Worm (Caenorhabditis elegans): ENCODE measurements around the gene B0303.11.

The B0303.11 gene

DNA sequence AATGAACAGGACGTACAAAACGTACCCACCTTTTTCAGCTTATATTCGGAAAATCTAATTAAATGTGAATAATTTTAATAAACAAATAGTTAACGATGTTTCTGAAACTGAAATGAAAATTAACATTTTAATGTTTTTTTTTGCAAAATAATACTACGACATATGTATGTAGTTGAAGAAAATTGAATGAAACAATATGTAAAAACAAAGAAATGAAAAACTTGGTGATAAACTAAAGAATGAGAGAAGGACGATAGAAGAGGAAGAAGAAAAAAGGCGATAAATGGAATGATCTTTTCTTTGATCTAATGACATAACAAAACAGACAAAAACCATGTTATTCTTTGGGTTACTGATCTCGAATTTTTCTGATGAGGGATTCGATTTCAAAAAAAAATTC is at the start of gene B0303.11:
Gene B0303.11, minus strand, starts transcription at position 101 of the 400 bp plus-strand sequence.
- TF ChIP-seq T22C8.4 (GFP tag; IDR thresholded peaks at IDR 0.05) (no peak), flt-1 (GFP tag; IDR thresholded peaks at IDR 0.05) (no peak), ref-1 (GFP tag; conservative IDR thresholded peaks at IDR 0.05) (no peak), tab-1 (GFP tag; IDR thresholded peaks at IDR 0.05) (no peak), ztf-29 (GFP tag; IDR thresholded peaks at IDR 0.05) (no peak), cog-1 (tag; optimal IDR thresholded peaks at IDR 0.05) (no peak), ztf-23 (GFP tag; IDR thresholded peaks at IDR 0.05) (no peak), med-1 (GFP tag; optimal IDR thresholded peaks at IDR 0.05; ENCODE audit: insufficient read depth) (no peak), klf-2 (GFP tag; conservative IDR thresholded peaks at IDR 0.05) (no peak)

DNA sequence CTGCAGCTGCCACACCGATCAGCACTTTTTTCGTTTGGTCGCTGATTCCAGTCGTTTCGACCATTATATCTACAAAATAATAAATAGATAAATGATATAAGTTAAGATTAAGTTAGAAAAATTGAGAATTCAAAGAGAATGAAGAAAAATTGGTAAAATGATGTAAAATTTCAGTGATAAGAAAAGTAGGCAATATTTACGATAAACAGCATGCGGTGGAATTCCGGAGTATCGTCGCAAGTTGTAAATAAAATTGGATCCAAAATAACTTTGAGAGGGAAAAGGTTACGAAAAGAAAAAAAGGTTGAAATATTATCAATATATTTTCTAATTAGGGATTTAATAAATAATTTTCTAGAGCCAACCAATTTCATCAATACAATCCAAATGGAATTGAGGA is 44.5 kb upstream of the B0303.11 start, which contains the start of gene tomm-70:
Gene tomm-70, minus strand, starts transcription at position 69 of the 400 bp plus-strand sequence.
- TF ChIP-seq ztf-23 (GFP tag; IDR thresholded peaks at IDR 0.05) (no peak), ref-1 (GFP tag; conservative IDR thresholded peaks at IDR 0.05) (no peak), flt-1 (GFP tag; IDR thresholded peaks at IDR 0.05) (no peak), med-1 (GFP tag; optimal IDR thresholded peaks at IDR 0.05; ENCODE audit: insufficient read depth) (no peak), ztf-29 (GFP tag; IDR thresholded peaks at IDR 0.05) (no peak), cog-1 (tag; optimal IDR thresholded peaks at IDR 0.05) (no peak)

DNA sequence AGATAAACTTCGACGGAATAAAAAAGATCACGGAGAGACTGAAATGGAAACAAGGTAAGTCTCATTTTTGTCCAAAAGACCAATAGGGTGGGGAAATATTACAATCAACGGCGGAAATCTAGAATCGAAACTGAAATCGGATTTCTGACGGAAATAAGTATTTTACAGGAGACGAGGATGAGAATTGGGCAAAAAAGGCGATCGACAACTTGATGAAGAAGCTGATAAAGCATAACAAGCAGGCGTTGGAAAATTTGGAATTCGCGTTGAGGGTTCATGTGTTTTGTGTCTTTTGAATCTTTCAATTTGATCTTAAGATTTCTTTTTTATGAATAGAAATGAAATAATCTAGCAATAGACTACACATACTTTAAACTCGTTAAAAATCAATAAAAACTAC is 40.4 kb upstream of the B0303.11 start, which contains the start of gene ugtp-1:
Gene ugtp-1, minus strand, starts transcription at position 101 of the 400 bp plus-strand sequence.
- no peak for TF ChIP-seq klf-2 (GFP tag; conservative IDR thresholded peaks at IDR 0.05)
- TF ChIP-seq tab-1 (GFP tag; IDR thresholded peaks at IDR 0.05): no peak
- no peak for TF ChIP-seq ref-1 (GFP tag; conservative IDR thresholded peaks at IDR 0.05)

DNA sequence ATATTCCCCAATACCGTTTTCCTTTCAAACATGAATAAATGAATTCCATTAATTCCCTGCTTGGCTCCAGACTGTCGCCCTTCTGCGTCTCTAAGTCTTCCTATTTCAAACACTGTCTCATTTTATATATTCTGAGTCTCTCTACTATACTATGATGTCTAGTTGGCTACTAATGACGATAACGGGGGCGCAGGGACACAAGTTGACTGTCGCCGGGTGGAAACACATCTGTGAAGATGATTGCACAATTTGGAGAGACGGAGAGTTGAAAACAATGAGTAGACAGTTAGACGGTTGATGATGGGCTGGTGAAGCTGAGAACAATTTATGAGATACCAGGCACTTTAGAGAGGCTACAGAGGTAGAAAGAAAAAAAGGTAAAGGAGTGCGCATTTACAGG is 39.3 kb upstream of the B0303.11 start, which contains the start of gene sma-2:
Gene sma-2, plus strand, starts transcription at position 194 of the 400 bp plus-strand sequence.
- TF ChIP-seq ref-1 (GFP tag; conservative IDR thresholded peaks at IDR 0.05) (no peak), ztf-29 (GFP tag; IDR thresholded peaks at IDR 0.05) (no peak), cog-1 (tag; optimal IDR thresholded peaks at IDR 0.05) (no peak), klf-2 (GFP tag; conservative IDR thresholded peaks at IDR 0.05) (no peak), T22C8.4 (GFP tag; IDR thresholded peaks at IDR 0.05) (no peak), flt-1 (GFP tag; IDR thresholded peaks at IDR 0.05) (no peak), tab-1 (GFP tag; IDR thresholded peaks at IDR 0.05) (no peak), med-1 (GFP tag; optimal IDR thresholded peaks at IDR 0.05; ENCODE audit: insufficient read depth) (no peak), ztf-23 (GFP tag; IDR thresholded peaks at IDR 0.05) (no peak)

DNA sequence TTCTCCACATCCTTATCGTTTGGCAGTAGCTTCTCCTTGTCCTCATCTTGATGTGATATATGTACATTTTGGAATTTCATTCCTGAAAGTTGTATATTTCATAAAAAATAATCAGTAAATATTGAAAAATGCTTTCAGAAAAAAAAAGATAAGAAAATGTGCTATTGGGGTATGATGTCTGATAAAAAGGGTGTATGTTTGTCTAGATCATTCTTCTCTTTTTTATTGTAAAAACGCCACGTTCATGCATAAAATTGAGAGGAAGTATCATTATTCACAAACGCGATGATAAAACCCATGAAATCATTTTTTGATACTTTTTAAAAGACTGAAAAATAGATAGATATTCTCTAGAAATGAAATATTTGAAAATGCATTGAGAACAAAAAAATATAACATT is 38.4 kb upstream of the B0303.11 start:
- TF ChIP-seq T22C8.4 (GFP tag; IDR thresholded peaks at IDR 0.05) (no peak), ztf-29 (GFP tag; IDR thresholded peaks at IDR 0.05) (no peak), ref-1 (GFP tag; conservative IDR thresholded peaks at IDR 0.05) (no peak), flt-1 (GFP tag; IDR thresholded peaks at IDR 0.05) (no peak), klf-2 (GFP tag; conservative IDR thresholded peaks at IDR 0.05) (no peak)

DNA sequence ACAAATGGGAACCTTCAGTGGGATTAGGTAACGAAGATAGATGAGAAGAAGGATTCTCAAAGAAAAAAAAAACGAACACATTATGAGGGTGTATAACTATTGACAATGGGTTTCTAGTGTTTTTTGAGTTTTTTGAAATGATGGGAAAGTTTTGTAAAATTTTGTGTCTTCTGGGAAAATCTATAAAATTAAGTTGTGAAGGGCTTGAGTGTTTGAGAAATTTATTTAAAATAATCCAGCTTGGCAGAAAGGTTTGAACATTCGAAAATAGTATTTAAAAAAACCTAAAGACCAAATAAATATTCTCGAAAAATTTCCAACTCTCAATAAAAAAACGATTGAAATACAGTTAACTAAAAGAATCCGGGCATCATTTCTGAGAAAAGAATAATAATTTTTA is 35.0 kb upstream of the B0303.11 start:
- TF ChIP-seq T22C8.4 (GFP tag; IDR thresholded peaks at IDR 0.05) (no peak), tab-1 (GFP tag; IDR thresholded peaks at IDR 0.05) (no peak), cog-1 (tag; optimal IDR thresholded peaks at IDR 0.05) (no peak), ztf-23 (GFP tag; IDR thresholded peaks at IDR 0.05) (no peak), flt-1 (GFP tag; IDR thresholded peaks at IDR 0.05) (no peak), ztf-29 (GFP tag; IDR thresholded peaks at IDR 0.05) (no peak), klf-2 (GFP tag; conservative IDR thresholded peaks at IDR 0.05) (no peak), ref-1 (GFP tag; conservative IDR thresholded peaks at IDR 0.05) (no peak), med-1 (GFP tag; optimal IDR thresholded peaks at IDR 0.05; ENCODE audit: insufficient read depth) (no peak)

DNA sequence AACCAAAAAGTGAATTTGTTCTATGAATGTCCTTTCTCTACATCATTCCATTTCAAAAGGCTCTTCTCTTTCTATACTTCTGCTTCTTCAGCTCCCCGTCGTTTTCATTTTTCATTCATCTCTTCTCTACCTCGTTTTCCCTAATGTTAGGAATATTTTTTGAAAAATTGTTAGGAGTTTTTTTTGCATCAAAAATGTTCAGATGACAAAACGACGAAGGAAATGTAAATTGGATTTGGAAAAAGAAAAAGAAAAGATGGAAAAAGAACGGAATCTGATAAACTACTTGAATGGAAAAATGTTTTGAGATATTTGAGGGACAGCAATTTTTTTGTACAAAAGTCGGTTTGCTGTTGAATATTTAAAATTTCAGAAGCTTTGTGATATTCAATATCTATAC is 34.6 kb upstream of the B0303.11 start:
- TF ChIP-seq ref-1 (GFP tag; conservative IDR thresholded peaks at IDR 0.05) (no peak), T22C8.4 (GFP tag; IDR thresholded peaks at IDR 0.05) (no peak), med-1 (GFP tag; optimal IDR thresholded peaks at IDR 0.05; ENCODE audit: insufficient read depth) (no peak), ztf-29 (GFP tag; IDR thresholded peaks at IDR 0.05) (no peak), flt-1 (GFP tag; IDR thresholded peaks at IDR 0.05) (no peak), tab-1 (GFP tag; IDR thresholded peaks at IDR 0.05) (no peak), cog-1 (tag; optimal IDR thresholded peaks at IDR 0.05) (no peak), klf-2 (GFP tag; conservative IDR thresholded peaks at IDR 0.05) (no peak)

DNA sequence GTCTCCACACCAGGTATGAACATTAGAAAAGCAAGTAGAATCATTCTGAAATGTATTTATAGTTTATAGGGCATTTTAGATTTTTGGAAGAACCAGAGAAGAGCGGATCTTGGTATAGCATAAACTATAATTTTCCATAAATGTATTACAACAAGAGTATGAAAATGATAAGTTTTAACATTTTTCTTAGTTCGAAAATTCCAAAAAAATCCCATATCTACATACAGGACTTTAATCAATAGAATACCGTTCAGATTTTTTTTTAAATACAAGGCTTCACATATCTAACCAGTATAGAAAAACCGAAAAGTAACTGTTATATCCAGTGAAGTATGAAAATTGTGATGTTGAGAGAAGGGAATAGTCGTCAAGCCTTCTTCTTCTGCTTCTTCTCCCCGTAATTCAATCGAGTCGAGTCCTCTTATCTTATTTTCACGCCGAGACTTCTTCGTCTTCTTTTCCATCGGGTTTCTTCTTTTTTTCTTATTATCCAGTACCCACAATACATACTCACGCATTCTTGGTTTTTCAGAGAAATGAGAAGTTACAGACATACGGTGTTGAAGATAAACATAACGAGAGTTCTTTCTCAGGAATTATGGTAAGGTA is 33.7 kb upstream of the B0303.11 start, which contains the start of gene ZK370.6:
Gene ZK370.6, minus strand, starts transcription at position 51 of the 609 bp plus-strand sequence.
- TF ChIP-seq flt-1 (GFP tag; IDR thresholded peaks at IDR 0.05) (no peak), T22C8.4 (GFP tag; IDR thresholded peaks at IDR 0.05) (no peak), med-1 (GFP tag; optimal IDR thresholded peaks at IDR 0.05; ENCODE audit: insufficient read depth) (no peak), tab-1 (GFP tag; IDR thresholded peaks at IDR 0.05) (no peak), cog-1 (tag; optimal IDR thresholded peaks at IDR 0.05) (no peak), klf-2 (GFP tag; conservative IDR thresholded peaks at IDR 0.05) (no peak), ztf-23 (GFP tag; IDR thresholded peaks at IDR 0.05) (no peak), ztf-29 (GFP tag; IDR thresholded peaks at IDR 0.05) (no peak), ref-1 (GFP tag; conservative IDR thresholded peaks at IDR 0.05) (no peak)

DNA sequence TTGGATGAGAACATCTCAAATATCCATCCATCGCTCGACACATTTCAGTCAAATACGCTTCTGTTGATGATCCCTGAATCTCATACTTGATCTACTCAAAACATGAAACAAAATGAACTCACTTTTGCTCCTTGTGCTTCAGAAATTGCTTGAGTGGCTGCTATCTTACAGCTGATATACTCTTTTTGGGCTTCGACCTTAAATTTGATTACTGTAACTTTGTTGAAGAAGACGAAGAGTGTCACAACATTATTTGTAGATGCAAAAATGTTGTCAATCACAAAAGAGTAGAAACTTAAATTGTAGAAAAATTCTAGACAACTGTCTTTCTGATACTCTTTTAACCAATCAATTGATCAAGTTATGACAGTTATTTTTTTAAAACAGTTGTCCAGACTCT is 32.4 kb upstream of the B0303.11 start:
- TF ChIP-seq ztf-29 (GFP tag; IDR thresholded peaks at IDR 0.05): no peak
- no peak for TF ChIP-seq cog-1 (tag; optimal IDR thresholded peaks at IDR 0.05)
- TF ChIP-seq flt-1 (GFP tag; IDR thresholded peaks at IDR 0.05): no peak
- TF ChIP-seq ref-1 (GFP tag; conservative IDR thresholded peaks at IDR 0.05): no peak

DNA sequence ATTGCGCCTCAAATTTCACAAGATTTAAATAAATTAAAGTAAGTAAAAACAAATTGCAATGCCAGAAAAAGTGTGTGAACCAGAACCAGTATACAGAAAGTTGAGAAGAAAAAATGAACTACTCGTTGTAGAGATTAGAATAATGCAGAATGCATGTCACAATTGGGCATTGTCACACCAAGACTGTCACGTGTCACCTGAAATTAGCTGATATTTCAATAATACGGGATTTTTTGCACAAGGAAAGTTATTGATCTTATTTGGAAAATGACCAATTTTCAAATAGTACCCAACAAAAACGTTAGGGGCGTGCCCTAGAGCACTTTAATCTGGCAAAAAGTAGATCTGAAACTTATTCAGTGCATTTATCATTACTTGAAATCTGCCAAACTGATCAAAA is 31.7 kb upstream of the B0303.11 start:
- TF ChIP-seq ztf-29 (GFP tag; IDR thresholded peaks at IDR 0.05): no peak
- TF ChIP-seq flt-1 (GFP tag; IDR thresholded peaks at IDR 0.05): no peak
- TF ChIP-seq tab-1 (GFP tag; IDR thresholded peaks at IDR 0.05): no peak
- TF ChIP-seq klf-2 (GFP tag; conservative IDR thresholded peaks at IDR 0.05): no peak
- TF ChIP-seq ref-1 (GFP tag; conservative IDR thresholded peaks at IDR 0.05): no peak
- TF ChIP-seq T22C8.4 (GFP tag; IDR thresholded peaks at IDR 0.05): no peak
- TF ChIP-seq med-1 (GFP tag; optimal IDR thresholded peaks at IDR 0.05; ENCODE audit: insufficient read depth): no peak
- TF ChIP-seq ztf-23 (GFP tag; IDR thresholded peaks at IDR 0.05): no peak
- no peak for TF ChIP-seq cog-1 (tag; optimal IDR thresholded peaks at IDR 0.05)
